Worm (Caenorhabditis elegans) whole organism, L4/young adult: ENCODE results near the gene Y32H12A.7.

Experiments
- W03F9.2 ChIP-seq: fragments of 150-350 bp; optimal IDR thresholded peaks from 2 replicates; lab custom pipeline; 2014; ENCODE audit warnings: missing biosample characterization, missing genetic modification characterization
- dao-5 ChIP-seq: sonication (generic microtip); optimal IDR thresholded peaks from 2 replicates; lab custom pipeline; 2016; ENCODE audit warnings: missing genotype, missing genetic modification characterization, moderate library complexity, missing compliant biosample characterization
- him-1 ChIP-seq: sonication (generic microtip); optimal IDR thresholded peaks from 2 replicates; lab custom pipeline; 2016; ENCODE audit warnings: missing genotype, missing genetic modification reagents, missing genetic modification characterization, missing compliant biosample characterization

DNA sequence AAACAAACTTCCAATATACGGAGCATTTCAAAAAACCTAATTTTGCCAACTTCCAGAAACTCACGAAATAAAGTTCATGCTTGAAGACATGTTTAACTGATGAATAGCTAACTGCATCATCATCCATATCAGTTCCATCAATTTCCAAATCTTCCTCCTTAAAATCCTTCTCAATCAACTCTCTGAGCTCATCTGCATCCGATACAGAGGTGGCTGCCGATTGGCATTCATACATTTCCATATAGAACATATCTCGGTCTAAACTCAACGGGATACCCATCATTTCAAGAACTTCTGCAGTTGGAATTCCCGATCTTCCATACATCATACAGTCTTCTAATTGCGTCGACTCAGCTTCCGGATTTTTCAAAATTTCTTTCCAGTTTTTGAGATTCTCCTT, 4.2 kb upstream of the Y32H12A.7 start:
- no peak for TF ChIP-seq dao-5 (tag; lab: Kevin White, UChicago)
- no peak for TF ChIP-seq him-1 (tag; lab: Kevin White, UChicago)
- no peak for TF ChIP-seq W03F9.2 (tag; lab: Kevin White, UChicago)
